Fruit fly (Drosophila melanogaster) whole organism, wandering third instar larva: Measurements from ENCODE around the gene CG14269.

Source experiments
- Abd-B ChIP-seq: fragments of >200 bp; optimal IDR thresholded peaks from 2 replicates; lab custom pipeline; 2017; ENCODE audit warnings: missing biosample characterization, missing genetic modification characterization
- CG32264 ChIP-seq: fragments of 200-800 bp; sonication (Bioruptor generic); optimal IDR thresholded peaks from 2 replicates; lab custom pipeline; 2016; ENCODE audit warnings: missing biosample characterization, missing genetic modification characterization
- CG9705 ChIP-seq: fragments of 200-800 bp; sonication (Bioruptor generic); optimal IDR thresholded peaks from 2 replicates; lab custom pipeline; 2018; ENCODE audit warnings: missing biosample characterization, mild to moderate bottlenecking, missing genetic modification characterization
- CrebA ChIP-seq: fragments of 200-800 bp; sonication (Bioruptor generic); optimal IDR thresholded peaks from 2 replicates; lab custom pipeline; 2016; ENCODE audit warnings: missing biosample characterization, mild to moderate bottlenecking, missing genetic modification characterization, borderline replicate concordance
- Dif ChIP-seq: fragments of 200-275, 200-300 bp; sonication (Bioruptor generic); optimal IDR thresholded peaks from 2 replicates; lab custom pipeline; 2018; ENCODE audit warnings: missing biosample characterization, missing genetic modification characterization; ENCODE audit not compliant: partially characterized antibody
- GATAd ChIP-seq: sonication (Bioruptor generic); optimal IDR thresholded peaks from 2 replicates; lab custom pipeline; 2016; ENCODE audit warnings: missing biosample characterization, missing genetic modification characterization
- HLH106 ChIP-seq: fragments of 200-800 bp; optimal IDR thresholded peaks from 3 replicates; lab custom pipeline; 2019; ENCODE audit warnings: missing biosample characterization, mild to moderate bottlenecking, missing genetic modification characterization, moderate library complexity
- Hnf4 ChIP-seq: fragments of 200-800 bp; sonication (Bioruptor generic); optimal IDR thresholded peaks from 2 replicates; lab custom pipeline; 2016; ENCODE audit warnings: missing biosample characterization, mild to moderate bottlenecking, missing genetic modification characterization
- Hr78 ChIP-seq: fragments of >200 bp; optimal IDR thresholded peaks from 2 replicates; lab custom pipeline; 2017; ENCODE audit warnings: missing biosample characterization, missing genetic modification characterization
- Hr83 ChIP-seq: fragments of 200-300 bp; sonication (Bioruptor generic); optimal IDR thresholded peaks from 2 replicates; lab custom pipeline; 2016; ENCODE audit warnings: missing biosample characterization, mild to moderate bottlenecking, missing genetic modification characterization, moderate library complexity; ENCODE audit not compliant: poor library complexity, severe bottlenecking
- Jra ChIP-seq: sonication (Bioruptor generic); optimal IDR thresholded peaks from 2 replicates; lab custom pipeline; 2016; ENCODE audit warnings: missing biosample characterization, missing genetic modification characterization
- Mio ChIP-seq: sonication (Bioruptor generic); optimal IDR thresholded peaks from 2 replicates; lab custom pipeline; 2016; ENCODE audit warnings: missing biosample characterization, missing genetic modification characterization
- Myc ChIP-seq: fragments of >200 bp; optimal IDR thresholded peaks from 2 replicates; lab custom pipeline; 2017
- N ChIP-seq: fragments of >200 bp; optimal IDR thresholded peaks from 2 replicates; lab custom pipeline; 2018; ENCODE audit warnings: missing biosample characterization, missing external identifiers, missing genetic modification characterization
- OdsH ChIP-seq: fragments of 200-800 bp; sonication (Bioruptor generic); optimal IDR thresholded peaks from 2 replicates; lab custom pipeline; 2016; ENCODE audit warnings: missing biosample characterization, mild to moderate bottlenecking, missing genetic modification characterization
- Rel ChIP-seq, 2 experiments: fragments of 200-800 bp; sonication (Bioruptor generic) in 1 of 2; optimal IDR thresholded peaks; 2 replicates in 1 of 2; 3 replicates in 1 of 2; lab custom pipeline; 2016 to 2019; ENCODE audit warnings: mild to moderate bottlenecking in 2 of 2, missing biosample characterization in 2 of 2, missing genetic modification characterization in 2 of 2, moderate library complexity in 1 of 2
- Sp1 ChIP-seq: fragments of 200-800 bp; sonication (Bioruptor generic); optimal IDR thresholded peaks from 3 replicates; lab custom pipeline; 2019; ENCODE audit warnings: missing biosample characterization, mild to moderate bottlenecking, missing genetic modification characterization, moderate library complexity
- Vsx2 ChIP-seq: fragments of 200-300, 225-300 bp; sonication (Bioruptor generic); optimal IDR thresholded peaks from 2 replicates; lab custom pipeline; 2018; ENCODE audit warnings: missing biosample characterization, missing genetic modification characterization; ENCODE audit not compliant: partially characterized antibody
- br ChIP-seq: fragments of 200-800 bp; sonication (Bioruptor generic); optimal IDR thresholded peaks from 2 replicates; lab custom pipeline; 2016; ENCODE audit warnings: missing biosample characterization, missing genetic modification characterization
- brk ChIP-seq: fragments of 200-800 bp; sonication (Bioruptor generic); optimal IDR thresholded peaks from 2 replicates; lab custom pipeline; 2016; ENCODE audit warnings: missing biosample characterization, mild to moderate bottlenecking, missing genetic modification characterization
- dl ChIP-seq, 2 experiments: fragments of 175-275, 200-275 bp in 1 of 2; fragments of 200-275 bp in 1 of 2; sonication (Bioruptor generic); optimal IDR thresholded peaks; lab custom pipeline; 2018; ENCODE audit warnings: mild to moderate bottlenecking in 2 of 2, missing biosample characterization in 2 of 2, missing genetic modification characterization in 2 of 2, moderate library complexity in 2 of 2; ENCODE audit not compliant: partially characterized antibody in 2 of 2, insufficient read depth in 1 of 2
- dmrt93B ChIP-seq: fragments of 200-800 bp; sonication (Bioruptor generic); optimal IDR thresholded peaks from 2 replicates; lab custom pipeline; 2018; ENCODE audit warnings: missing biosample characterization, mild to moderate bottlenecking, missing genetic modification characterization
- dsf ChIP-seq: sonication (Bioruptor generic); optimal IDR thresholded peaks from 2 replicates; lab custom pipeline; 2016; ENCODE audit warnings: missing biosample characterization, missing genetic modification characterization, borderline replicate concordance
- ey ChIP-seq: fragments of 200-800 bp; sonication (Bioruptor generic); optimal IDR thresholded peaks from 2 replicates; lab custom pipeline; 2016; ENCODE audit warnings: missing biosample characterization, missing genetic modification characterization
- foxo ChIP-seq, 2 experiments: fragments of 200-800 bp; sonication (Bioruptor generic); optimal IDR thresholded peaks; 2 replicates in 1 of 2; 3 replicates in 1 of 2; lab custom pipeline; 2016 to 2017; ENCODE audit warnings: missing biosample characterization in 2 of 2, missing genetic modification characterization in 2 of 2
- fru ChIP-seq: fragments of 200-800 bp; sonication (Bioruptor generic); optimal IDR thresholded peaks from 3 replicates; lab custom pipeline; 2016; ENCODE audit warnings: missing biosample characterization, mild to moderate bottlenecking, missing genetic modification characterization
- h ChIP-seq: fragments of 200-800 bp; sonication (Bioruptor generic); optimal IDR thresholded peaks from 3 replicates; lab custom pipeline; 2016; ENCODE audit warnings: missing biosample characterization, mild to moderate bottlenecking, missing genetic modification characterization
- jim ChIP-seq: fragments of 175-275, 200-325 bp; sonication (Bioruptor generic); optimal IDR thresholded peaks from 2 replicates; lab custom pipeline; 2016; ENCODE audit warnings: missing biosample characterization, mild to moderate bottlenecking, missing genetic modification characterization
- lola ChIP-seq: fragments of >200 bp; optimal IDR thresholded peaks from 2 replicates; lab custom pipeline; 2017; ENCODE audit warnings: missing biosample characterization, missing genetic modification characterization
- pan ChIP-seq: fragments of >200 bp; optimal IDR thresholded peaks from 2 replicates; lab custom pipeline; 2017
- psq ChIP-seq: fragments of 200-800 bp; sonication (Bioruptor generic); optimal IDR thresholded peaks from 3 replicates; lab custom pipeline; 2017; ENCODE audit warnings: missing biosample characterization, mild to moderate bottlenecking, missing genetic modification characterization, moderate library complexity
- rgr ChIP-seq: fragments of 200-800 bp; sonication (Bioruptor generic); optimal IDR thresholded peaks from 3 replicates; lab custom pipeline; 2016; ENCODE audit warnings: missing biosample characterization, mild to moderate bottlenecking, missing genetic modification characterization
- sage ChIP-seq: fragments of 200-800 bp; sonication (Bioruptor generic); optimal IDR thresholded peaks from 2 replicates; lab custom pipeline; 2016; ENCODE audit warnings: missing biosample characterization, mild to moderate bottlenecking, missing genetic modification characterization
- sv ChIP-seq: fragments of 200-800 bp; sonication (Bioruptor generic); optimal IDR thresholded peaks from 3 replicates; lab custom pipeline; 2016; ENCODE audit warnings: missing biosample characterization, missing genetic modification characterization
- tai ChIP-seq: sonication (Bioruptor generic); optimal IDR thresholded peaks from 2 replicates; lab custom pipeline; 2016; ENCODE audit warnings: missing biosample characterization, missing genetic modification characterization
- usp ChIP-seq: fragments of >200 bp; optimal IDR thresholded peaks from 2 replicates; lab custom pipeline; 2017; ENCODE audit warnings: missing biosample characterization, missing genetic modification characterization
- woc ChIP-seq: sonication (Bioruptor generic); optimal IDR thresholded peaks from 2 replicates; lab custom pipeline; 2016; ENCODE audit warnings: missing biosample characterization, mild to moderate bottlenecking, missing genetic modification characterization

CG14269 gene

DNA sequence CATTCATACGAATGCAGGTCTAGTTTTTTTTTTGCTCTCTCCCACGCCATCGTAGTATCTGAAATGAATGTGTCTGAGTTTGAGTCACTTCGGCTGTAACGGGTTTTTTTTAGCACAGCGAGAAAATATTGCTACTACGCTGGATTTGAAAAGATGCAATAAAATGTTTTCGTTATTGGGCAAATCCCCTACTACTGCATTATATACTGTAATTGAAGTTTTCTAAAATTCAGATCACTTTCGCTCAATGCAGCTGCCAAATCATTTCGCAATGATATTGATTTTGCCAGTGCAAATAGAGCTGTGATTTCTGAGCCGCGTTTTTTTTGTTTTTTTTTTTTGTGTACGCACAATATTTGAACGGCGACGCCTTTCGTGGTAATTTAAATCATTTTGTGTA, 2.7 kb downstream of the CG14269 start:
- TF ChIP-seq OdsH (GFP tag; lab: Kevin White, UChicago) (peak; percentile 62), Mio (GFP tag; lab: Kevin White, UChicago) (no peak), br (peak; percentile 74), sv (GFP tag; lab: Kevin White, UChicago) (no peak), h (GFP tag; lab: Kevin White, UChicago) (peak; percentile 36), jim (GFP tag; lab: Kevin White, UChicago) (peak; percentile 19), foxo (GFP tag; optimal IDR thresholded peaks at IDR 0.05; lab: Kevin White, UChicago) (peak in 1 of 2 experiments; percentile 72), Myc (lab: Kevin White, UChicago) (no peak), Jra (GFP tag; lab: Kevin White, UChicago) (peak; percentile 4), tai (GFP tag; lab: Kevin White, UChicago) (peak; percentile 43), rgr (GFP tag; lab: Kevin White, UChicago) (peak; percentile 76), woc (GFP tag; lab: Kevin White, UChicago) (peak; percentile 19), Hr78 (GFP tag; lab: Kevin White, UChicago) (no peak), GATAd (GFP tag; lab: Kevin White, UChicago) (peak; percentile 47), brk (GFP tag; lab: Kevin White, UChicago) (no peak), dmrt93B (GFP tag; lab: Kevin White, UChicago) (peak; percentile 39), HLH106 (tag; lab: Kevin White, UChicago) (peak; percentile 13), Sp1 (GFP tag; lab: Kevin White, UChicago) (peak; percentile 32), CG9705 (GFP tag; lab: Kevin White, UChicago) (no peak), ey (peak; percentile 77), Hnf4 (peak; percentile 73), fru (GFP tag; lab: Kevin White, UChicago) (peak; percentile 78), CG32264 (peak; percentile 64), Hr83 (GFP tag; lab: Kevin White, UChicago) (peak; percentile 27), Dif (GFP tag; lab: Kevin White, UChicago) (no peak)

dm6 chrX:3431641-3432040, 4.0 kb downstream of the CG14269 start:
- TF ChIP-seq dmrt93B (GFP tag; lab: Kevin White, UChicago) (no peak), br (no peak), jim (GFP tag; lab: Kevin White, UChicago) (no peak), woc (GFP tag; lab: Kevin White, UChicago) (no peak), N (no peak), Dif (GFP tag; lab: Kevin White, UChicago) (no peak), sv (GFP tag; lab: Kevin White, UChicago) (peak; percentile 35), foxo (GFP tag; optimal IDR thresholded peaks at IDR 0.05; lab: Kevin White, UChicago) (no peak), psq (GFP tag; lab: Kevin White, UChicago) (no peak)

- TF ChIP-seq HLH106 (tag; lab: Kevin White, UChicago) (no peak), Rel (GFP tag; optimal IDR thresholded peaks at IDR 0.05; lab: Kevin White, UChicago) (no peak), Rel (tag; optimal IDR thresholded peaks at IDR 0.05; lab: Kevin White, UChicago) (peak; percentile 32)
Observed at dm6 chrX:3429952-3430351, 5.7 kb downstream of the CG14269 start.

DNA sequence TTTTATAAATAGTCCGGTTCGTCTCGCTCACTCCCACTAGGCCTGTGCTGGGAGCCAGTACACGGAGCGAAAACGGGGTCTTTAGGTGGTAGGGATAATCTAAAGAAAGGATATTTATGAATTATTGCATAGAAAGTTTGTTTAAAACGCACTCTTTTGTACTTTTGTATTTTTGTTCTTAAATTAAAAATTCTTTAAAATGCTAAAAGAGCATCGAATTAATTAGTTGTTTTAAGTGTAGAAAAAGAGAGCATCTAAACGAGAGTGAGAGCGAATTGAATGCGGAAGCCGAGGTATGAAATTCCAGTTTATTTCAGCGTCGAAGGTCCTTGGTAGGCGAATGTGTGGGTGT, 8.0 kb downstream of the CG14269 start:
- peak; percentile 50 for TF ChIP-seq CG9705 (GFP tag; lab: Kevin White, UChicago)
- peak; percentile 89 for TF ChIP-seq psq (GFP tag; lab: Kevin White, UChicago)
- no peak for TF ChIP-seq pan (lab: Kevin White, UChicago)
- no peak for TF ChIP-seq N
- peak; percentile 47 for TF ChIP-seq dsf (GFP tag; lab: Kevin White, UChicago)
- TF ChIP-seq brk (GFP tag; lab: Kevin White, UChicago), result peak; percentile 94
- peak; percentile 56 for TF ChIP-seq dmrt93B (GFP tag; lab: Kevin White, UChicago)
- TF ChIP-seq GATAd (GFP tag; lab: Kevin White, UChicago), result peak; percentile 64
- TF ChIP-seq dl (GFP tag; optimal IDR thresholded peaks at IDR 0.05; lab: Kevin White, UChicago; ENCODE audit: insufficient read depth in 1 of 2, partially characterized antibody in 2 of 2), result no peak
- no peak for TF ChIP-seq Myc (lab: Kevin White, UChicago)
- no peak for TF ChIP-seq usp (GFP tag; lab: Kevin White, UChicago)
- TF ChIP-seq Dif (GFP tag; lab: Kevin White, UChicago), result no peak
- no peak for TF ChIP-seq Hr78 (GFP tag; lab: Kevin White, UChicago)
- no peak for TF ChIP-seq Vsx2 (GFP tag; lab: Kevin White, UChicago)
- peak; percentile 96 for TF ChIP-seq br
- TF ChIP-seq Sp1 (GFP tag; lab: Kevin White, UChicago), result peak; percentile 93
- no peak for TF ChIP-seq Hr83 (GFP tag; lab: Kevin White, UChicago)
- peak; percentile 60 for TF ChIP-seq sage (GFP tag; lab: Kevin White, UChicago)
- no peak for TF ChIP-seq lola
- peak; percentile 50 for TF ChIP-seq Mio (GFP tag; lab: Kevin White, UChicago)
- TF ChIP-seq Rel (GFP tag; optimal IDR thresholded peaks at IDR 0.05; lab: Kevin White, UChicago), result peak; percentile 58
- peak; percentile 56 for TF ChIP-seq Rel (tag; optimal IDR thresholded peaks at IDR 0.05; lab: Kevin White, UChicago)
- no peak for TF ChIP-seq Abd-B (GFP tag; lab: Kevin White, UChicago)
- peak; percentile 94 for TF ChIP-seq h (GFP tag; lab: Kevin White, UChicago)
- peak; percentile 88 for TF ChIP-seq woc (GFP tag; lab: Kevin White, UChicago)
- TF ChIP-seq HLH106 (tag; lab: Kevin White, UChicago), result peak; percentile 86
- peak; percentile 89 for TF ChIP-seq tai (GFP tag; lab: Kevin White, UChicago)
- TF ChIP-seq ey, result peak; percentile 95
- peak; percentile 61 for TF ChIP-seq CrebA
- peak; percentile 94 for TF ChIP-seq rgr (GFP tag; lab: Kevin White, UChicago)
- no peak for TF ChIP-seq jim (GFP tag; lab: Kevin White, UChicago)
- TF ChIP-seq fru (GFP tag; lab: Kevin White, UChicago), result peak; percentile 95
- TF ChIP-seq OdsH (GFP tag; lab: Kevin White, UChicago), result peak; percentile 94
- TF ChIP-seq sv (GFP tag; lab: Kevin White, UChicago), result peak; percentile 66
- TF ChIP-seq Hnf4, result peak; percentile 96
- peak; percentile 92 for TF ChIP-seq Jra (GFP tag; lab: Kevin White, UChicago)
